Worm (Caenorhabditis elegans): ENCODE measurements around the gene Y53C12A.10.

- no peak for TF ChIP-seq him-1 (tag; optimal IDR thresholded peaks at IDR 0.05)
- TF ChIP-seq dao-5 (tag; optimal IDR thresholded peaks at IDR 0.05): no peak
Measured at ce11 chrII:9665577-9665976, 39.1 kb downstream of the Y53C12A.10 start, which contains the start of gene ZK1320.5.
